Fruit fly (Drosophila melanogaster): ENCODE measurements around the gene CG17991.

Gene CG17991

DNA sequence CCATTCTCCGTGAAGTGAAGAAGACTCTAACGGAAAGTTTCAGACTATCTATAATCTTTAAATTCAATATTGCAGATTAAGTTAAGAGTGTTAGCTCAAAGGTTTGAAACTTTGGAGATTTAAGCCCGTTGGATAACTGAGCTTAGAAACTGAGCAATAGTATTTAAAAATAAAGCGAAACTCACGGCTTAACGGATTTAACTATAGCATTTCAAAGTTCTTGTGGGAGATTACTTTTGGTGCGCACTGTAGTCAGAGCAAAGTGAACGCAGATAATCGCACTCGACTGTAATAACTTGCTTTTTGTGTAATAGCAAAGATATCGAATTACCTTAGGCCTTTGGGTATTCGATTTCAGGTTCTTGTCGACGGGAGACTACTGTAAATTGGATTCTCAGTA is 41.2 kb downstream of the CG17991 start, which contains the start of gene mrt (continued):
- TF ChIP-seq so (GFP tag; IDR thresholded peaks at IDR 0.05) (0 out of 3 replicates have a peak, but pooled peaks have one; percentile 44), grau (tag; optimal IDR thresholded peaks at IDR 0.05) (peak; percentile 90), YL-1 (GFP tag; optimal IDR thresholded peaks at IDR 0.05) (no peak), Abd-B (GFP tag; optimal IDR thresholded peaks at IDR 0.05) (no peak), disco-r (GFP tag; optimal IDR thresholded peaks at IDR 0.05) (peak; percentile 48), CG12744 (GFP tag; optimal IDR thresholded peaks at IDR 0.05) (peak; percentile 27), Hr3 (GFP tag; optimal IDR thresholded peaks at IDR 0.05) (peak; percentile 20), CG7963 (GFP tag; IDR thresholded peaks at IDR 0.05; ENCODE audit: partially characterized antibody) (no peak), Fer3 (tag; optimal IDR thresholded peaks at IDR 0.05) (peak; percentile 67), CG17361 (GFP tag; IDR thresholded peaks at IDR 0.05) (peak; percentile 49; the same call in 2 of the 3 replicates), schlank (tag; optimal IDR thresholded peaks at IDR 0.05) (peak; percentile 37), CG17359 (tag; optimal IDR thresholded peaks at IDR 0.05) (peak; percentile 51), CG30431 (GFP tag; optimal IDR thresholded peaks at IDR 0.05) (peak; percentile 11), oc (tag; optimal IDR thresholded peaks at IDR 0.05) (peak; percentile 59), ham (GFP tag; IDR thresholded peaks at IDR 0.05) (no peak), Ada2b (GFP tag; IDR thresholded peaks at IDR 0.05) (0 out of 2 replicates have a peak, but pooled peaks have one; percentile 6), vvl (GFP tag; IDR thresholded peaks at IDR 0.05) (peak; percentile 35), chinmo (GFP tag; IDR thresholded peaks at IDR 0.05; ENCODE audit: partially characterized antibody) (no peak), Rx (GFP tag; IDR thresholded peaks at IDR 0.05) (no peak), Spps (tag; optimal IDR thresholded peaks at IDR 0.05) (no peak), CG4707 (GFP tag; optimal IDR thresholded peaks at IDR 0.05) (no peak), CoRest (tag; optimal IDR thresholded peaks at IDR 0.05) (peak; percentile 60), peb (GFP tag; IDR thresholded peaks at IDR 0.05) (no peak), tx (GFP tag; optimal IDR thresholded peaks at IDR 0.05) (peak; percentile 50), Asciz (GFP tag; optimal IDR thresholded peaks at IDR 0.05) (peak; percentile 20), CG8765 (GFP tag; IDR thresholded peaks at IDR 0.05) (no peak), NfI (GFP tag; optimal IDR thresholded peaks at IDR 0.05) (peak; percentile 55), wdn (GFP tag; IDR thresholded peaks at IDR 0.05) (0 out of 2 replicates have a peak, but pooled peaks have one; percentile 6), CG7839 (tag; optimal IDR thresholded peaks at IDR 0.05) (peak; percentile 71), CG2116 (GFP tag; optimal IDR thresholded peaks at IDR 0.05) (peak; percentile 5), CG1233 (GFP tag; optimal IDR thresholded peaks at IDR 0.05) (peak; percentile 33), mld (GFP tag; IDR thresholded peaks at IDR 0.05; ENCODE audit: partially characterized antibody) (no peak), gro (GFP tag; optimal IDR thresholded peaks at IDR 0.05) (peak; percentile 36), mam (GFP tag; optimal IDR thresholded peaks at IDR 0.05) (peak; percentile 66), danr (GFP tag; IDR thresholded peaks at IDR 0.05) (no peak), Myb (GFP tag; optimal IDR thresholded peaks at IDR 0.05) (peak; percentile 48), CG8359 (GFP tag; optimal IDR thresholded peaks at IDR 0.05; ENCODE audit: borderline replicate concordance) (no peak), CG14710 (tag; optimal IDR thresholded peaks at IDR 0.05) (peak; percentile 4), Pdp1 (GFP tag; optimal IDR thresholded peaks at IDR 0.05) (peak; percentile 67 to 72), cad (GFP tag; optimal IDR thresholded peaks at IDR 0.05) (no peak), maf-S (GFP tag; optimal IDR thresholded peaks at IDR 0.05) (peak; percentile 58), hkb (optimal IDR thresholded peaks at IDR 0.05) (no peak), hkb (GFP tag; IDR thresholded peaks at IDR 0.05) (no peak), tll (GFP tag; optimal IDR thresholded peaks at IDR 0.05) (no peak), ash1 (GFP tag; optimal IDR thresholded peaks at IDR 0.05) (no peak), H2.0 (GFP tag; IDR thresholded peaks at IDR 0.05) (no peak), seq (GFP tag; IDR thresholded peaks at IDR 0.05) (0 out of 2 replicates have a peak, but pooled peaks have one; percentile 33), Six4 (GFP tag; optimal IDR thresholded peaks at IDR 0.05) (peak; percentile 36), Dbx (GFP tag; IDR thresholded peaks at IDR 0.05) (peak; percentile 70), Aef1 (GFP tag; IDR thresholded peaks at IDR 0.05) (peak; percentile 34; the same call in 1 of the 3 replicates), CG3726 (GFP tag; IDR thresholded peaks at IDR 0.05) (no peak)
